Worm (Caenorhabditis elegans) whole organism, early embryonic: ENCODE results near the gene K09C4.7.

ENCODE experiments used
- F13C5.2 ChIP-seq: sonication (generic microtip); optimal IDR thresholded peaks from 2 replicates; lab custom pipeline; 2017; ENCODE audit warnings: mild to moderate bottlenecking, missing genetic modification characterization, inconsistent platforms, missing compliant biosample characterization
- ama-1 ChIP-seq: fragments of 150-350 bp; optimal IDR thresholded peaks from 2 replicates; lab custom pipeline; 2014
- ceh-13 ChIP-seq: fragments of 200-800 bp; sonication (Bioruptor generic); optimal IDR thresholded peaks from 2 replicates; lab custom pipeline; 2018; ENCODE audit warnings: mild to moderate bottlenecking, missing genetic modification characterization, missing compliant biosample characterization
- flt-1 ChIP-seq: fragments of 200-800 bp; sonication (Bioruptor generic); IDR thresholded peaks from 2 replicates; pipeline ENCODE4 v1.3.6; 2022; ENCODE audit warnings: missing genetic modification characterization, missing compliant biosample characterization
- hmg-4 ChIP-seq: fragments of 200-800 bp; sonication (Bioruptor generic); optimal IDR thresholded peaks from 2 replicates; lab custom pipeline; 2018; ENCODE audit warnings: mild to moderate bottlenecking, missing genetic modification characterization, missing compliant biosample characterization
- hnd-1 ChIP-seq: sonication (generic microtip); optimal IDR thresholded peaks from 2 replicates; lab custom pipeline; 2016; ENCODE audit warnings: missing genetic modification characterization, missing compliant biosample characterization
- pes-1 ChIP-seq: fragments of 200-800 bp; sonication (Bioruptor generic); IDR thresholded peaks from 2 replicates; pipeline ENCODE4 v1.3.6; 2022; ENCODE audit warnings: missing genetic modification reagents, missing genetic modification characterization, missing compliant biosample characterization
- sea-1 ChIP-seq: fragments of 200-800 bp; sonication (Bioruptor generic); conservative IDR thresholded peaks from 2 replicates; pipeline ENCODE4 v1.3.6; 2022; ENCODE audit warnings: missing genetic modification characterization, missing compliant biosample characterization
- tra-4 ChIP-seq: sonication (generic microtip); optimal IDR thresholded peaks from 2 replicates; lab custom pipeline; 2017; ENCODE audit warnings: missing genetic modification characterization, missing compliant biosample characterization

DNA sequence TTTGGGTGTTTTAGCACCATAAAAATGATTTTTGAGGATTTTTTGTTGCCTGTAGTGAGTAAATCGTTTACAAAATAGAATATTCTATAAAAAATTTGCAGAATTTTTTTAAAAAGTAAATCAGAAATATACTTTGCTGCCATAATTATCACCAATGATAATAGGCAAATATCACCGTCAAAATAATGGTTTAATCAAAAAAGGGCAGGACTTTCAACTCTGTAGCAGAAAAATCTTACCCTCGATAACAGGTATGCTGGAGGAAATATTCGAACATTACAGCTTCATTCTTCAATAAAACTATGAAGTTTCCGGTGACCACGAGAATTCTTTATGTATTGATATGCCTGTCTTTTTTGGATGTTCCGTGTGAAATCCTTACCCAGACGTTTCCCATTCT, 16.5 kb downstream of the K09C4.7 start, which contains the start of gene K09C4.4:
- TF ChIP-seq pes-1 (no peak), F13C5.2 (no peak), sea-1 (GFP tag; lab: Robert Waterston, UW) (no peak), ama-1 (lab: Kevin White, UChicago) (no peak), ceh-13 (GFP tag; lab: Kevin White, UChicago) (no peak), flt-1 (GFP tag; lab: Robert Waterston, UW) (no peak), hmg-4 (GFP tag; lab: Kevin White, UChicago) (no peak), tra-4 (tag; lab: Kevin White, UChicago) (no peak), hnd-1 (tag; lab: Kevin White, UChicago) (no peak)
